Worm (Caenorhabditis elegans): Measurements from ENCODE around the gene somi-1.

somi-1 gene

ce11 chrV:13390936-13391335, 259 bp downstream of the somi-1 start:
- TF ChIP-seq lin-13 (tag; optimal IDR thresholded peaks at IDR 0.05) (no peak), nhr-12 (tag; optimal IDR thresholded peaks at IDR 0.05) (no peak), lsy-2 (tag; optimal IDR thresholded peaks at IDR 0.05) (peak; percentile 16), sem-2 (GFP tag; optimal IDR thresholded peaks at IDR 0.05) (no peak), ham-2 (GFP tag; optimal IDR thresholded peaks at IDR 0.05) (peak; percentile 22), mab-5 (tag; optimal IDR thresholded peaks at IDR 0.05) (no peak), flh-1 (GFP tag; optimal IDR thresholded peaks at IDR 0.05) (no peak)

- TF ChIP-seq nhr-28 (tag; optimal IDR thresholded peaks at IDR 0.05), result no peak
- TF ChIP-seq pha-4 (tag; optimal IDR thresholded peaks at IDR 0.05), result no peak
- TF ChIP-seq elt-1 (tag; optimal IDR thresholded peaks at IDR 0.05; ENCODE audit: borderline replicate concordance, insufficient read depth), result peak; percentile 78
- TF ChIP-seq ces-1 (GFP tag; optimal IDR thresholded peaks at IDR 0.05), result no peak
- TF ChIP-seq mls-2 (tag; optimal IDR thresholded peaks at IDR 0.05), result no peak
- TF ChIP-seq sem-2 (GFP tag; optimal IDR thresholded peaks at IDR 0.05), result no peak
- no peak for TF ChIP-seq sptf-1 (tag; optimal IDR thresholded peaks at IDR 0.05)
These were observed 1.7 kb downstream of the somi-1 start for ce11 chrV:13389454-13389853.

- TF ChIP-seq tbx-8 (GFP tag; optimal IDR thresholded peaks at IDR 0.05) (no peak), nhr-28 (tag; optimal IDR thresholded peaks at IDR 0.05) (no peak), ham-2 (GFP tag; optimal IDR thresholded peaks at IDR 0.05) (no peak), zip-8 (tag; optimal IDR thresholded peaks at IDR 0.05) (no peak), blmp-1 (tag; optimal IDR thresholded peaks at IDR 0.05) (no peak), elt-3 (tag; optimal IDR thresholded peaks at IDR 0.05) (no peak), ztf-11 (tag; optimal IDR thresholded peaks at IDR 0.05) (no peak), sem-2 (GFP tag; optimal IDR thresholded peaks at IDR 0.05) (no peak), mls-2 (tag; optimal IDR thresholded peaks at IDR 0.05) (no peak), ceh-43 (GFP tag; optimal IDR thresholded peaks at IDR 0.05) (no peak), pha-4 (tag; optimal IDR thresholded peaks at IDR 0.05) (no peak)
These were observed 2.2 kb downstream of the somi-1 start for ce11 chrV:13388961-13389360.

ce11 chrV:13387472-13387871, 3.7 kb downstream of the somi-1 start:
- TF ChIP-seq M03D4.4 (tag; optimal IDR thresholded peaks at IDR 0.05) (no peak), ceh-43 (GFP tag; optimal IDR thresholded peaks at IDR 0.05) (no peak), ceh-83 (GFP tag; optimal IDR thresholded peaks at IDR 0.05) (no peak), ces-1 (GFP tag; optimal IDR thresholded peaks at IDR 0.05) (no peak), mab-5 (tag; optimal IDR thresholded peaks at IDR 0.05) (no peak), ztf-11 (tag; optimal IDR thresholded peaks at IDR 0.05) (no peak), lin-13 (tag; optimal IDR thresholded peaks at IDR 0.05) (no peak), elt-3 (tag; optimal IDR thresholded peaks at IDR 0.05) (no peak), nhr-28 (tag; optimal IDR thresholded peaks at IDR 0.05) (no peak), pha-4 (tag; optimal IDR thresholded peaks at IDR 0.05) (no peak), mls-2 (tag; optimal IDR thresholded peaks at IDR 0.05) (no peak), flh-1 (GFP tag; optimal IDR thresholded peaks at IDR 0.05) (no peak), bed-3 (GFP tag; optimal IDR thresholded peaks at IDR 0.05) (no peak), unc-120 (tag; optimal IDR thresholded peaks at IDR 0.05; ENCODE audit: poor library complexity, severe bottlenecking) (no peak), ham-2 (GFP tag; optimal IDR thresholded peaks at IDR 0.05) (no peak)

ce11 chrV:13385798-13386197, 5.4 kb downstream of the somi-1 start, which contains the start of gene gcy-34:
Gene gcy-34, minus strand, starts transcription at chrV:13385898.
- TF ChIP-seq blmp-1 (tag; optimal IDR thresholded peaks at IDR 0.05) (no peak), ham-2 (GFP tag; optimal IDR thresholded peaks at IDR 0.05) (no peak), bed-3 (GFP tag; optimal IDR thresholded peaks at IDR 0.05) (no peak), unc-120 (tag; optimal IDR thresholded peaks at IDR 0.05; ENCODE audit: poor library complexity, severe bottlenecking) (no peak), lin-13 (tag; optimal IDR thresholded peaks at IDR 0.05) (no peak)

ce11 chrV:13380980-13381379, 10.2 kb downstream of the somi-1 start, which contains the start of gene cpz-2:
Gene cpz-2, plus strand, starts transcription at chrV:13381189.
- TF ChIP-seq hlh-1 (tag; optimal IDR thresholded peaks at IDR 0.05) (no peak), elt-3 (tag; optimal IDR thresholded peaks at IDR 0.05) (no peak), flh-1 (GFP tag; optimal IDR thresholded peaks at IDR 0.05) (no peak), ztf-11 (tag; optimal IDR thresholded peaks at IDR 0.05) (no peak), nhr-76 (tag; optimal IDR thresholded peaks at IDR 0.05) (no peak), mab-5 (tag; optimal IDR thresholded peaks at IDR 0.05) (no peak), zip-8 (tag; optimal IDR thresholded peaks at IDR 0.05) (no peak), lin-32 (GFP tag; optimal IDR thresholded peaks at IDR 0.05) (no peak), ceh-43 (GFP tag; optimal IDR thresholded peaks at IDR 0.05) (no peak)

- TF ChIP-seq drap-1 (GFP tag; optimal IDR thresholded peaks at IDR 0.05) (no peak), nhr-237 (tag; optimal IDR thresholded peaks at IDR 0.05) (no peak), hlh-1 (tag; optimal IDR thresholded peaks at IDR 0.05) (no peak), nhr-12 (tag; optimal IDR thresholded peaks at IDR 0.05) (no peak)
These were observed 11.0 kb downstream of the somi-1 start, which contains the start of gene ifbp-1 for ce11 chrV:13380178-13380577. Gene ifbp-1, minus strand, starts transcription at chrV:13380262.

All from whole organism, mixed stage, embryonic.